Worm (Caenorhabditis elegans): ENCODE measurements around the gene F58H1.3.

F58H1.3 gene

DNA sequence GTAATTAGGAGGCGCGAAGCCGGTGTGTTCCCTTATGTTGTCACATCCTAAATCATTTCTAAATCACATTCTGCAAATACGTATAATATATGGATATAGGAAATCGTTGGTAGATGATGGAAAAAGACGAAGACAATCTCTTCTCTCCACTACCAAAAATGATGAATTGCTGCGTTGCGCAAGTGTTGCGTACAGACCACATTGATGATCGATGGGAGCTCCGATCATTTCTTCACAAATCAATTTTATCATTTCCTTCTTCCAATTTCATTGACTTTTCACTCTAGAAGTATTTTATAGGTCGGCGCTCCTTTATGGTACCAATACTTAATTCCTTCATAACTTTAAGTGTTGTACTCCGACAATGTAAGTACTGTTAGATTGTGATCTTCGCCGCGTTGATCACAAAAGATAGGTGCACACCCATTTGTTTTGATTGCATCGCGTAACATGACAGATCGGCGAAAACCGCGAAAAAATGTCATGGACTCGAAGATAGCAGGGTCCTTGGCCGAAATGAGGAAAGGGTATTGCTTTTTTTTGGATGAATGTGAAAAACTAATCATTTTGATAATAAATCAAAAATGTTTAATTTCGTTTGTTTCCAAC is 15.8 kb downstream of the F58H1.3 start:
- TF ChIP-seq unc-62 (GFP tag; optimal IDR thresholded peaks at IDR 0.05), result no peak

DNA sequence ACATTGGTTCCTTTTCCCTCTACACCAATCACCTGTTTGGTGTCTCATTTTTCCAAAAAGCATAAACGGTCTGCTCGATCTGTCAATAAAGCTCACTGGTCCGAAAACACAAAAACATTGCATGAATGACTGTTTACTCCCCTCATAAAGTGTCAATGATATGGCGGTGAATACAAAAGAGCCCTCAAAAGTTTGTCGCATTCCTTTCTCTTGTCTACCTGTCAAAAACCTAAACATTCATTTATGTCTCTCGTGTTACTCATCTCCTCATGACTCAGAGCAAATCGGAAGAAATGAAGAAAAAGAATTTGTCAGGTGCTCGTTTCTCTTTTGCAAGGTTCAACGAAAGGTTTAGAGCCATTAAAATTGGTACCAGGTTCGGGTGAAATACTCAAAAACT is 17.4 kb downstream of the F58H1.3 start:
- no peak for TF ChIP-seq unc-62 (GFP tag; optimal IDR thresholded peaks at IDR 0.05)

DNA sequence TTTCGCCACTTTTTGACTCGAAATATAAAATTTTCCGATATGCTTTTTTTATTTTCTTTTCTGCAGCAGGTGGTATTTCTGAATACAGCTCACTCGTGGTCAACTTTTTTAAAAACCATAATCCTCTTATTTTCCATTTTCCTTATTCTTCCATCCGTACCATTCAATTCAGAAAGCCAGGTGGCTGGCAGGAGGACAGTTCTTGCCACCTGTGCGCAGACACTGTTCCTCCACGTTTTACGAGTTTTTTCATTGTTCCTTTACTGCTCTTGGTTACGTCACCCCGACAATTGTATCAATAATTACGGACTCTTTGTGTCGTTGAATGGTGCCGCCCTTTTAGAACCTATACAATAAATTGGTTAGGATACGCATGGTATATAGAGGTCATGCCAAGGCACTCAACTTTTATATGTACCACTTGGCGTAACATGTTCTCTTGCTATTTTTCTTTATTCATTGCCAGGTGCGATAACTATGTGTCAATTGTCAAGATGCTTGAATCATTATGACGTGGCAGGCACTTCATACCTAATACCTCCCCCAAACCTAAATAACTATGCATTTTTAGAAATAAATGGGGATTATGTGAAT is 19.2 kb downstream of the F58H1.3 start:
- no peak for TF ChIP-seq unc-62 (GFP tag; optimal IDR thresholded peaks at IDR 0.05)

DNA sequence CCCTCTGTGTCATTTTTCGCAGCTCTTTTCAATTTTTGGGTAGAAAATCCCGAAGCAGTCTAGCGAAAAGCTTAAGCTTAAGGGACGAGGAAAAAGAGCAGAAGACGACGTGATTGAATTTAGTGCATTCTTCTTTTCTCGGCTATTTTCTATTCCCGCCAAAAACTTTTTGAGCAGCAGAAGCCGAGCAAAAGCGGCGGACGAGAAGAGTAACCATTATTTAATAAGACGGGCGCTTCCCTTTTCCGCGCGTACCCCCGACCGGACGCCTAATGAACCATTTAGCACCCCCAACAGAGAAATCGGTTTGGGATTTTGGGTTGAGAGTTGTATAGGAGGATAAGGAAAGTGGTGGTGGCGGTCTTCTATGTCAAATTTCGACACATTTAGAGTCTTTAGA is 19.8 kb downstream of the F58H1.3 start:
- TF ChIP-seq unc-62 (GFP tag; optimal IDR thresholded peaks at IDR 0.05), result no peak

DNA sequence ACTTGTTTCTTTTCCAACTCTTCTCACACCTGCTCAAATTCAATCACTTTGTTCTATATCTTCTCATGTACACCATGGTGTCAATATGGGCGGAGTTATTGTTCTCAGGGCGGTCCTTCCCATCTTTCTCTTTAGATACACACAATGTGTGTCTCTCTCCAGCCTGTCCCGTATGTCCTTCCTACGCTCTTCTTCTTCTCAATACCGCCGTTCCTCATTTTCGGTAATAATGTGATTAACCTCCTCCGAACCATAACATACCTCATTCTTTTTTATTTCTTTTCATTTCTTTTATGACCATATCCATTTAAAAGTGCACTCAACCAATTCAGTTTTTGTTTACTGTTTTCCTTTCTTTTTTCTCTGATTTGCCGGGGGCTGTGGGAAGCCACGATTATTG is 21.8 kb downstream of the F58H1.3 start:
- TF ChIP-seq unc-62 (GFP tag; optimal IDR thresholded peaks at IDR 0.05), result no peak

DNA sequence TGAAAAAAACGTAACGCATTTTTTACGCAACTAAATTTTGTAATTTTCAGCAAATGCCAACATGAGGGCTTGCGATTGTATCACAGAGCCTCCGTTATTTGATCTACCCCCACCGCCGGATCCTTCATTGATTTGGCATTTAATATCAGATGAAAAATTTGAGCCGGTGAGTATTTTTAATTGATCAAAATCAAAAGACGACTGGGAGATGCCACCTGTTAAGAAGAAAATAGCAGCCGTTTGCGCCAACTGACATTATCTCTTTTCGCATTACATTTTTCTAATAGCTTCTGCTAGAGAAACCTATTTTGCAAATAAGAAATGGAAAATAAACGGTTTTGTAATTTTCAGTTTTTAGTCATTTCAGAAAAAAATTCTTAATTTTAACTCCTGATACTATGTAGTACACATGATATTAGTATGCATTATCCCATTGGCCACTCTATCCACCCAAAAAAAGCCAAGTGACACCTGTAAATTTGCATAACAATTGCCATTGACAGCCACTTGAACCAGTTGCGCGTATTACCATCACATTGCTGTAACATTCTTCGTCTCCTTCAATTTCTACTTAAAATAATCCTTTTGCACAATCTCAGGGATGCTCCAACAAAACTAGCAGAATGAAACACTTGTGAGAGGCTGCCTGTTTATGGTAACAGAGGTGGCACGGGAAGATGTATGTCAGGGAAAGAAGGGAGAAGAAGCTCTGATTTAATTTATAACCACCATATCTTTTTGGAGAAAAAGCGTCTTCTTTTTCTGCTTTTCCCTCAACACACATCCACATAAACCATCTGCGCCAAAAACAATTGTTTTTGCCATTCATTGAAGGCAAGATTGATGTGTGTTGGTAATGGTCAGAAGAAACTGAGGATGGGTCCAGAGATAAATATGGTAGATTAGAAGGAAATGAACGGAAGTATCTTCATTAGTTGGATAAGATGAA is 24.8 kb downstream of the F58H1.3 start, which contains the start of gene F58H1.5:
TSS of gene F58H1.5 (plus strand) at position 51 of the 949 bp plus-strand sequence.
- no peak for TF ChIP-seq unc-62 (GFP tag; optimal IDR thresholded peaks at IDR 0.05)

DNA sequence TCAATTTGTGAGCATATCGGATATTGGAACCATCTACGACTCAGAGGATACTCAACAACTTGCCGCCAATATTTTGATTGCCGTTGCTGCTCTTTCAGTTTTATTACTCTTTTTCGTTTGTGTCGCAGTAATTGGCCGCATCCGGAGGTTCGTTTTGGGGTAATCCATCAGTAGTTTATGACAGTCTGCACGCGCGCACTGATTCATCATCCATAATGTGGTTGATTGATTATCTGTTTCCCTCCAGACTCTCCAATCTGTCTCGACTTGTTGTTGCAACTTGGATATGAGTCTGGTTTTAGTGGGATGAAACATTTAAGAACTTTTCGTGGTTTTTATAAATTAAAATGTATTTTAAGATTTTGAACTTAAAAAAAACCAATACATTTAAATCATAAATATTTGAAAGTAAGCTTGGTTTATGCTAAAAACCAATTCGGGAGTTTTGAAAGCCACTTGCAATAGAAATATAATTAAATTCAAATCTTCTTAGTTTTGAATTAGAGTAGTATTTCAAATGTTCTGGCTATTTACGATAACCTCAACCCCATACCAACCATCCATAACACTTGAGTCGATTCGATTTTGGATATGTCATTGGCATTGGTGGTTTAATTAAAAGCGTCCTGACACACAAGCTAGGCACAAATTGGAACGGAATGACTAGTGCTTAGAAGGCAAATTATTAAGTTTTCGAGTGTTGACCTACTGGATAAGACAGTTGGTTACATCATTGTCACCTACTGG is 26.5 kb downstream of the F58H1.3 start:
- TF ChIP-seq unc-62 (GFP tag; optimal IDR thresholded peaks at IDR 0.05), result no peak

DNA sequence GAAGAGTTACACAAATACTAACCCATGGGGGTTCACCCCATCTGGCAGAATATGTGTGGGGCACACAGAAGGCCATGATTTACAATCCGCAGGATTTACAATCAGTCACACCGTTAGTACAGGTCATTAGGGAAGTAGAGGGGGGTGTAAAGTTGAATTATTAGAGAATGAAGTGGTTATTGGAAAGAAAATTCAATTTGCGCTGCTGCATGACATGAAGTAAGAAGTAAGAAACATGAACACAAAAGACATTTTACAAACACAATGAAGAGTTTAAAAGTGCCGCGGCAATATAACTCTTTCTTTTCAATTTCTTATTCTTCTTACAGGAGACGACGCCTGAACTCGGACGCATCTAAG is 27.0 kb downstream of the F58H1.3 start:
- TF ChIP-seq unc-62 (GFP tag; optimal IDR thresholded peaks at IDR 0.05), result no peak

DNA sequence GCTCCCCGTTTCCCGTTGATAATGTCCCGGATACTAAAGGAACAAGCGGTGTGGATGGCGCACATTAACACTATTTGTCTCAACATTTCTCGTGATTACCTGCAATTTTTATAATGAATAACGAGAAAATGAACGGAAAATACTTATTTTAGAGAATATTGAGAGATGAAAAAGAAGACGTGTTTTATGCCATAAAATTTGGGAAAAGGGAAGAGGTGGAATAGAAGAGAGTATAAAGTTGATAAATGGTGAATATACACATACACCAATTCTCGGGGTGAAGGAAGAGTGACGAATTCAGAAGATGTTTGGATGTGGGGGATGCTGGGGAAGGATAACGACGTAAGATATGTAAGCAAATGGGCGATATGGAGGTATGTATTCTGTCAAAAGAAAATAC is 30.9 kb downstream of the F58H1.3 start, which contains the start of gene F58H1.7:
TSS of gene F58H1.7 (minus strand) at position 101 of the 400 bp plus-strand sequence.
- no peak for TF ChIP-seq unc-62 (GFP tag; optimal IDR thresholded peaks at IDR 0.05)

DNA sequence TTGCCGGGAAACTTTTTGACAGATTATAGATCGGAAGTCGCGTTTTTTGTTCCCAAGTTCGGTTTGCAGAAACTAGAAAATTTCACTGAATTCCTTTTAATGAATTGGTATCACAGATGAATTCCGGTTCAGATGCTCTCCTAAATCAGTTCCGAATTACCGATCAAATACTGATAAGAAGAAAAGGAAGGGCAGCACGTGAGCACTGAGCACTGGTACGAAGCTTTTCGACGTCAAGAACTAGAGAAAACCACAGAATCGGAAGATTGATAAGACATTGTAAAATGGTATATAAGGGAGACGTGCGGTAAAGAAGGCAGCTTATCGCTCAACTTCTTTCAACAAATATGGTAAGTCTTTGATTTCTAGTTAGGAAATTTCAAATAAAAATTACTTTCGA is 41.5 kb downstream of the F58H1.3 start, which contains the start of gene cpr-1:
TSS of gene cpr-1 (plus strand) at position 319 of the 400 bp plus-strand sequence.
- TF ChIP-seq unc-62 (GFP tag; optimal IDR thresholded peaks at IDR 0.05), result no peak

DNA sequence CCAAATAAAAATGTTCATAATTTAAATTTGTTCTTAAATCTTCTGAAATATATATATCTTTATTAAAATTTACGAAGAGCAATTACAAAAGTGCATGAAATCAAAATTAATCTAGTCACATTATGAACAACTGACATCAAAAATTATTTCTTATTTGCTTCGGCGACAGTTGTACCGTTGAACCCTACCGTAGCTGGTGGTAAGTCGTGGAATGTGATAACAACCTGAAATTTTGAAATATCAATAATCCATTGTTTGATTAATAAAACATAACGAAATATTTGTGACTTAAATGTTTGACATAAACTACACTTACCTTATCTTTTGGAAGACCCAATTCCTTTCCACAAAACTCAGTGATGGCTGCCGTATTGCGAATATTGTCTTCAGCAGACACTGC is 43.0 kb downstream of the F58H1.3 start:
- TF ChIP-seq unc-62 (GFP tag; optimal IDR thresholded peaks at IDR 0.05), result no peak

DNA sequence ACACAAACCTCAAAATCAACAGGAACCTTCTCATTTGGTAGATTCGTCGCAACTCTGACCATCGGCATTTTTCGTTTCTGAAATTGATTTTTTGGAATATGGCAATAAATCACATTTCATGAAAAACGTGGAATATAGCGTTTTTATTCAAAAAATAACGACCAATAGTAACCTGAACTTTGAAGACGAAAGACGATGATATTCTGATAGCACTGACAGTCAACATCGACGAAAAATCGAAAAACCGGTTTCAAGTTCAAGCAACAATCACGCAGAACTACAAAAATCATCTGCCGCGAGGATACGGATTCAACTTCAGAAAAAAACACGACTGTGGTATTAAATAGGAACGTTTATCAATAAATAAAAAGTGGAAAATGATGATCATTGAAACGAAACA is 44.4 kb downstream of the F58H1.3 start, which contains the start of gene mif-2:
TSS of gene mif-2 (minus strand) at position 281 of the 400 bp plus-strand sequence.
- no peak for TF ChIP-seq unc-62 (GFP tag; optimal IDR thresholded peaks at IDR 0.05)

DNA sequence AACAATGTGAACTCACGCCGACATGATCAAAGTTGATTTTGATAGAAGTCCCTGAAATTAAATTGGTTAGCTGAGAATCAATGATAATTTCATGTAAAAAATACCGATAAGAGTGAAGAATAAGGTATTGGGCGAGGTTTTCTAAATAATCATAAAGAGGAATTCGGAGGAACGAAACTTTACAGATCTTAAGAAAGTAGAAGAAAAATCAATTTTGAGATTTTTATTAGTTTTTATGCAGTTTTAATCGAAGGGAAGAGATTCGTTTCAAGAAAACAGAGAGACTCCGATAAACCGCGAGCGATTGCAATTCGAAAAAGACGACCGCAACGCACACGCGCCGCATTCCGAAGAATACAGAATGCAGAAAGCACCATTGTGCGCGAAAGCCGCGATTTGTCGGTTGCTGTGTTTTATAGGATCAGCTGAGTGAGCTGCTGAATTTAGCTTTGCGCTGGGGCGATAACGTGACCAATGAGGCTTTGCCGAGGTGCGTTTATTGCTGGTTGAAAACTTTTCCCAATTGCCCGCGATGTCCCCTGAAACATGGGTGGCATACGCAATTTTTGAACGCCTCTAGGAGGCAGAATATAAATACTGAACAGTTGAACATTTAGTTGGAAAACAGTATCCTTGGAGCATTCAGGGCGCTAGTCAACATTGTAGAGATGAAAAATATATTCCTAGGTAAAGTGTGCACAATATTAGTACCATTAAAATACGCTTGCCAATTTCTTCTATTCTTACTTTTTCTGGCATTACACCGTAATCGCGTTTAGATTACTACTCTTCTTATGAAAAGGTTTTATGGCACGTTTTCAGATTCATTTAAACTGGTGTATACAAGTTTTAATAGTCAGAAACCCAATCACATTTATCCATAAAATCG is 46.1 kb downstream of the F58H1.3 start, which contains the start of gene snr-4:
TSS of gene snr-4 (minus strand) at position 51 of the 889 bp plus-strand sequence.
- no peak for TF ChIP-seq unc-62 (GFP tag; optimal IDR thresholded peaks at IDR 0.05)

DNA sequence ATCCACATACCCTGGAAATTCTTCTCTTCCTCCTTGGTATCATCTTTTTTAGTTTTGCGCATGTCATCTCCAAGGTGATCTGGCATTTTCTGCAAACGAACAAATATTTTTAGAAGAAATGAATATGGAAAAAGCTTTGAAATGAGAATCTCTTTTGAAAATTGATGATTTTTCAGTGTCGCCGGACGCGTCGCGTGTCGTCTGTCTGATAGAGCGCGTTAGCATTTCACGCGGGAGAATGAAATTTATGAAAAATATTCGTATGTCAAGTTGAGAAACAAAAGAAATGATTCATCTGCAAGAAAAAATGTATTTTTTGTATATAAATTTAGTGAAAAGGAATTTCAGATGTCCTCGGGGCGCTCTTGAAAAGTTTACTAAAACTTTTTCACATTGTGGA is 48.5 kb downstream of the F58H1.3 start, which contains the start of gene rpt-1:
TSS of gene rpt-1 (minus strand) at position 89 of the 400 bp plus-strand sequence.
- TF ChIP-seq unc-62 (GFP tag; optimal IDR thresholded peaks at IDR 0.05), result no peak

Measured in whole organism, dauer.